Fruit fly (Drosophila melanogaster): ENCODE results near the gene Boh1.

DNA sequence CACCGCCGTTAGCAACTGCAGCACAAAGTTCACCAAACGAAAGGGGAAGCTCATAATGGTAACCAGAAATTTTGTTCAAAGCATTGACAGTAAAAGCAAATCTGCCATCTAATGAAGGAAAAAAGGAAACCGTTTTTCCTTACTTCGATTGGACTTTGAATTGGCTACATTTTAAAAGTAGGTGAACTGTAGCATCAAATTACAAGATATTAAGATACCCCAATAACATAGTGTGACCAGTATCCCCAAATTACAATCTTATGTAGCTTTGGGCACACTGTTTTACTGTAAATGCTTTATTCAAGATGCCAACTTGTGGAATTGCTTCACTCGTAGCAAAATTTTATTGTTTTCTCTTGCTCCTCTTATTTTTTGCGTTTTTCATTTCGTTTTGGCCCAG, 47.0 kb downstream of the Boh1 start, which contains the start of gene CG12426:
- TF ChIP-seq CG8478 (optimal IDR thresholded peaks at IDR 0.05): no peak
- TF ChIP-seq CTCF (optimal IDR thresholded peaks at IDR 0.05): no peak

Data from S2 (cell line).